Worm (Caenorhabditis elegans) whole organism, mixed stage, embryonic: ENCODE measurements around the gene Y48A6C.4.

Experiments
- bed-3 ChIP-seq: fragments of 200-800 bp; sonication (Bioruptor generic); optimal IDR thresholded peaks from 3 replicates; lab custom pipeline; 2018; ENCODE audit warnings: mild to moderate bottlenecking, missing genetic modification characterization, moderate library complexity, missing compliant biosample characterization
- drap-1 ChIP-seq: fragments of 200-800 bp; sonication (Bioruptor generic); optimal IDR thresholded peaks from 3 replicates; lab custom pipeline; 2018; ENCODE audit warnings: mild to moderate bottlenecking, missing genetic modification characterization, missing compliant biosample characterization
- lin-13 ChIP-seq: fragments of 150-350 bp; optimal IDR thresholded peaks from 2 replicates; lab custom pipeline; 2014; ENCODE audit warnings: missing biosample characterization, missing genetic modification characterization
- mab-5 ChIP-seq: fragments of 150-350 bp; optimal IDR thresholded peaks from 2 replicates; lab custom pipeline; 2014; ENCODE audit warnings: missing biosample characterization, missing genetic modification characterization
- nhr-28 ChIP-seq: fragments of 150-350 bp; optimal IDR thresholded peaks from 2 replicates; lab custom pipeline; 2014; ENCODE audit warnings: missing biosample characterization, missing genetic modification characterization

DNA sequence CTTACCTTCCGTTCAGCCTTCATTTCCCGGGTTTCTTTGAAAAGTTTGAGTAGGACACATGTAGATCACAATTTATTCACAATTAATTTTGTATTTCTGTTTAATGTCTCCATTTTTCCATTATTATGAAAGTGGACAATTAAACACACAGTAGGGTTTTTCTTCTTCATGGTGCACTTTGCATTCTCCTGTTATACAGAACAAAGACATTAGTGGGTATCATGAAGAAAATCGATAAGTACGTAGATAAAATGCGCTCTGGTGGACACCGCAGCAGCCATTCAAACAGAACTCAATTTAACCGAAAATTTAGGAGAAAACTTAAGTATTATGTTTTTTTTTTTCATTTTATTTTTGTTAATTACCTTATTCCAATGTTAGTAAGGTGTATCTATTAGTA lies 9.8 kb downstream of the Y48A6C.4 start:
- no peak for TF ChIP-seq nhr-28 (tag; lab: Kevin White, UChicago)
- no peak for TF ChIP-seq lin-13 (tag; lab: Kevin White, UChicago)
- TF ChIP-seq bed-3 (GFP tag; lab: Kevin White, UChicago) = no peak
- TF ChIP-seq drap-1 (GFP tag; lab: Kevin White, UChicago) = no peak
- no peak for TF ChIP-seq mab-5 (tag; lab: Kevin White, UChicago)
